Fruit fly (Drosophila melanogaster) whole organism, embryonic: ENCODE measurements around the gene CG44040.

ENCODE experiments used
- ATbp ChIP-seq: fragments of 200-800 bp; sonication (Bioruptor generic); optimal IDR thresholded peaks from 2 replicates; lab custom pipeline; 2017; ENCODE audit warnings: missing biosample characterization, mild to moderate bottlenecking, missing genetic modification characterization, missing genetic modification reagents
- Adf1 ChIP-seq: fragments of 200-800 bp; sonication (Bioruptor generic); IDR thresholded peaks from 2 replicates; pipeline ENCODE4 v1.3.6; 2022; ENCODE audit warnings: missing biosample characterization, missing genetic modification characterization
- BEAF-32 ChIP-seq: fragments of 200-800 bp; sonication (Bioruptor generic); optimal IDR thresholded peaks from 3 replicates; lab custom pipeline; 2017; ENCODE audit warnings: missing biosample characterization, missing genetic modification characterization, mild to moderate bottlenecking, moderate library complexity, missing genetic modification reagents
- Bdp1 ChIP-seq: fragments of 200-800 bp; sonication (Bioruptor generic); optimal IDR thresholded peaks from 3 replicates; lab custom pipeline; 2016; ENCODE audit warnings: missing biosample characterization, missing genetic modification characterization
- Blimp-1 ChIP-seq: fragments of 200-800 bp; sonication (Bioruptor generic); optimal IDR thresholded peaks from 3 replicates; lab custom pipeline; 2018; ENCODE audit warnings: missing biosample characterization, missing genetic modification characterization, mild to moderate bottlenecking, moderate library complexity, missing genetic modification reagents
- CG10431 ChIP-seq: fragments of 200-800 bp; sonication (Bioruptor generic); optimal IDR thresholded peaks from 3 replicates; lab custom pipeline; 2018; ENCODE audit warnings: missing biosample characterization, mild to moderate bottlenecking, missing genetic modification characterization
- CG11456 ChIP-seq: fragments of 200-800 bp; sonication (Bioruptor generic); IDR thresholded peaks from 3 replicates; pipeline ENCODE4 v1.3.6; 2022; ENCODE audit warnings: missing biosample characterization, missing genetic modification characterization
- CG12071 ChIP-seq: fragments of 200-800 bp; sonication (Bioruptor generic); optimal IDR thresholded peaks from 3 replicates; lab custom pipeline; 2018; ENCODE audit warnings: missing biosample characterization, mild to moderate bottlenecking, missing genetic modification characterization
- CG12104 ChIP-seq: fragments of 200-800 bp; sonication (Bioruptor generic); optimal IDR thresholded peaks from 3 replicates; lab custom pipeline; 2016; ENCODE audit warnings: missing biosample characterization, missing genetic modification characterization
- CG12155 ChIP-seq: fragments of 200-800 bp; sonication (Bioruptor generic); optimal IDR thresholded peaks from 3 replicates; lab custom pipeline; 2016; ENCODE audit warnings: missing biosample characterization, missing genetic modification characterization
- CG12659 ChIP-seq: fragments of 200-800 bp; sonication (Bioruptor generic); optimal IDR thresholded peaks from 3 replicates; lab custom pipeline; 2017; ENCODE audit warnings: mild to moderate bottlenecking, missing biosample characterization, missing genetic modification reagents, missing genetic modification characterization
- CG12769 ChIP-seq: fragments of 200-800 bp; sonication (Bioruptor generic); optimal IDR thresholded peaks from 2 replicates; lab custom pipeline; 2019; ENCODE audit warnings: missing biosample characterization, mild to moderate bottlenecking, missing genetic modification characterization, moderate library complexity
- CG12942 ChIP-seq: fragments of 200-800 bp; sonication (Bioruptor generic); optimal IDR thresholded peaks from 3 replicates; lab custom pipeline; 2016; ENCODE audit warnings: missing biosample characterization, missing genetic modification characterization
- CG30020 ChIP-seq: fragments of 200-800 bp; optimal IDR thresholded peaks from 2 replicates; lab custom pipeline; 2019; ENCODE audit warnings: missing biosample characterization, mild to moderate bottlenecking, missing genetic modification characterization, moderate library complexity
- CG32772 ChIP-seq: fragments of 200-800 bp; sonication (Bioruptor generic); IDR thresholded peaks from 2 replicates; pipeline ENCODE4 v1.3.6; 2022; ENCODE audit warnings: missing biosample characterization, missing genetic modification characterization
- CG34422 ChIP-seq: fragments of 200-800 bp; sonication (Bioruptor generic); IDR thresholded peaks from 3 replicates; pipeline ENCODE4 v1.3.6; 2022; ENCODE audit warnings: missing biosample characterization, missing genetic modification characterization
- CG7357 ChIP-seq: fragments of 200-800 bp; sonication (Bioruptor generic); IDR thresholded peaks from 3 replicates; pipeline ENCODE4 v1.3.6; 2022; ENCODE audit warnings: missing biosample characterization, missing genetic modification characterization
- Dbx ChIP-seq: fragments of 200-800 bp; sonication (Bioruptor generic); IDR thresholded peaks from 3 replicates; pipeline ENCODE4 v1.3.6; 2022; ENCODE audit warnings: missing biosample characterization, missing genetic modification characterization
- Eip74EF ChIP-seq, 2 experiments: fragments of 200-800 bp in 1 of 2; fragments of >200 bp in 1 of 2; sonication (Bioruptor generic) in 1 of 2; optimal IDR thresholded peaks; 2 replicates each; lab custom pipeline; 2017 to 2019; ENCODE audit warnings: missing biosample characterization in 2 of 2, missing genetic modification characterization in 2 of 2, mild to moderate bottlenecking in 1 of 2, moderate library complexity in 1 of 2
- Elba2 ChIP-seq: fragments of 200-800 bp; sonication (Bioruptor generic); optimal IDR thresholded peaks from 3 replicates; lab custom pipeline; 2016; ENCODE audit warnings: missing biosample characterization, missing genetic modification characterization
- Hey ChIP-seq: fragments of 200-800 bp; sonication (Bioruptor generic); optimal IDR thresholded peaks from 3 replicates; lab custom pipeline; 2018; ENCODE audit warnings: missing biosample characterization, mild to moderate bottlenecking, missing genetic modification characterization
- Med ChIP-seq: fragments of 200-800 bp; sonication (Bioruptor generic); peaks from one replicate; lab custom pipeline; 2016; ENCODE audit warnings: missing biosample characterization, missing genetic modification characterization, mild to moderate bottlenecking, inconsistent platforms, moderate library complexity
- Mrtf ChIP-seq: fragments of 200-800 bp; sonication (Bioruptor generic); IDR thresholded peaks from 3 replicates; pipeline ENCODE4 v1.3.6; 2022; ENCODE audit warnings: missing biosample characterization, missing genetic modification characterization
- Nf-YB ChIP-seq: fragments of 200-800 bp; sonication (Bioruptor generic); optimal IDR thresholded peaks from 3 replicates; lab custom pipeline; 2019; ENCODE audit warnings: missing biosample characterization, mild to moderate bottlenecking, missing genetic modification characterization, moderate library complexity
- Oli ChIP-seq: fragments of 200-800 bp; sonication (Bioruptor generic); optimal IDR thresholded peaks from 2 replicates; lab custom pipeline; 2018; ENCODE audit warnings: missing biosample characterization, mild to moderate bottlenecking, missing genetic modification characterization, moderate library complexity
- Pdp1 ChIP-seq, 2 experiments: fragments of 200-800 bp; sonication (Bioruptor generic); optimal IDR thresholded peaks; 3 replicates each; lab custom pipeline; 2016; ENCODE audit warnings: missing biosample characterization in 2 of 2, missing genetic modification characterization in 2 of 2, mild to moderate bottlenecking in 1 of 2, moderate library complexity in 1 of 2
- bigmax ChIP-seq: fragments of 200-800 bp; sonication (Bioruptor generic); optimal IDR thresholded peaks from 2 replicates; lab custom pipeline; 2018; ENCODE audit warnings: missing biosample characterization, mild to moderate bottlenecking, missing genetic modification characterization
- bsh ChIP-seq, 2 experiments: fragments of 200-800 bp; sonication (Bioruptor generic); optimal IDR thresholded peaks; 2 replicates each; lab custom pipeline; 2017 to 2018; ENCODE audit warnings: mild to moderate bottlenecking in 2 of 2, missing biosample characterization in 2 of 2, missing genetic modification characterization in 2 of 2, moderate library complexity in 1 of 2
- cato ChIP-seq: fragments of 200-800 bp; sonication (Bioruptor generic); optimal IDR thresholded peaks from 2 replicates; lab custom pipeline; 2016; ENCODE audit warnings: missing biosample characterization, missing genetic modification characterization, borderline replicate concordance
- cg ChIP-seq: fragments of 200-800 bp; sonication (Bioruptor generic); optimal IDR thresholded peaks from 3 replicates; lab custom pipeline; 2019; ENCODE audit warnings: missing biosample characterization, mild to moderate bottlenecking, missing genetic modification characterization, moderate library complexity
- crol ChIP-seq: fragments of 200-800 bp; sonication (Bioruptor generic); IDR thresholded peaks from 2 replicates; pipeline ENCODE4 v1.3.6; 2022; ENCODE audit warnings: missing biosample characterization, missing genetic modification characterization
- dysf ChIP-seq: fragments of 200-800 bp; sonication (Bioruptor generic); IDR thresholded peaks from 3 replicates; pipeline ENCODE4 v1.3.6; 2022; ENCODE audit warnings: missing biosample characterization, missing genetic modification characterization
- exex ChIP-seq: fragments of 200-800 bp; sonication (Bioruptor generic); optimal IDR thresholded peaks from 4 replicates; lab custom pipeline; 2018; ENCODE audit warnings: missing biosample characterization, mild to moderate bottlenecking, missing genetic modification characterization, moderate library complexity
- gem ChIP-seq: fragments of 200-800 bp; sonication (Bioruptor generic); optimal IDR thresholded peaks from 2 replicates; lab custom pipeline; 2019; ENCODE audit warnings: missing biosample characterization, mild to moderate bottlenecking, missing genetic modification characterization, moderate library complexity
- grn ChIP-seq: fragments of 200-800 bp; sonication (Bioruptor generic); optimal IDR thresholded peaks from 3 replicates; lab custom pipeline; 2017; ENCODE audit warnings: missing biosample characterization, missing genetic modification characterization
- knrl ChIP-seq: fragments of 200-800 bp; sonication (Bioruptor generic); IDR thresholded peaks from 3 replicates; pipeline ENCODE4 v1.3.6; 2022; ENCODE audit warnings: missing biosample characterization, missing genetic modification characterization; ENCODE audit not compliant: partially characterized antibody
- lilli ChIP-seq: fragments of 200-800 bp; sonication (Bioruptor generic); optimal IDR thresholded peaks from 3 replicates; lab custom pipeline; 2016; ENCODE audit warnings: missing biosample characterization, missing genetic modification characterization
- odd ChIP-seq: fragments of 200-800 bp; sonication (Bioruptor generic); optimal IDR thresholded peaks from 2 replicates; lab custom pipeline; 2017; ENCODE audit warnings: missing biosample characterization, mild to moderate bottlenecking, missing genetic modification characterization
- onecut ChIP-seq: fragments of 200-800 bp; sonication (Bioruptor generic); IDR thresholded peaks from 2 replicates; pipeline ENCODE4 v1.3.6; 2022; ENCODE audit warnings: missing biosample characterization, missing genetic modification characterization
- pum ChIP-seq: fragments of 200-800 bp; sonication (Bioruptor generic); optimal IDR thresholded peaks from 2 replicates; lab custom pipeline; 2016; ENCODE audit warnings: missing biosample characterization, missing genetic modification characterization
- pzg ChIP-seq: fragments of 200-800 bp; sonication (Bioruptor generic); optimal IDR thresholded peaks from 3 replicates; lab custom pipeline; 2018; ENCODE audit warnings: missing biosample characterization, mild to moderate bottlenecking, missing genetic modification characterization, moderate library complexity
- ro ChIP-seq: fragments of 200-800 bp; sonication (Bioruptor generic); IDR thresholded peaks from 2 replicates; pipeline ENCODE4 v1.3.6; 2022; ENCODE audit warnings: missing biosample characterization, missing genetic modification characterization
- sim ChIP-seq: fragments of 200-800 bp; sonication (Bioruptor generic); IDR thresholded peaks from 2 replicates; pipeline ENCODE4 v1.3.6; 2022; ENCODE audit warnings: missing biosample characterization, missing genetic modification characterization
- sug ChIP-seq: fragments of 200-800 bp; optimal IDR thresholded peaks from 2 replicates; lab custom pipeline; 2019; ENCODE audit warnings: missing biosample characterization, mild to moderate bottlenecking, missing genetic modification characterization, moderate library complexity
- vvl ChIP-seq: fragments of 200-800 bp; sonication (Bioruptor generic); IDR thresholded peaks from 2 replicates; pipeline ENCODE4 v1.3.6; 2022; ENCODE audit warnings: missing biosample characterization, missing genetic modification characterization

Gene CG44040

DNA sequence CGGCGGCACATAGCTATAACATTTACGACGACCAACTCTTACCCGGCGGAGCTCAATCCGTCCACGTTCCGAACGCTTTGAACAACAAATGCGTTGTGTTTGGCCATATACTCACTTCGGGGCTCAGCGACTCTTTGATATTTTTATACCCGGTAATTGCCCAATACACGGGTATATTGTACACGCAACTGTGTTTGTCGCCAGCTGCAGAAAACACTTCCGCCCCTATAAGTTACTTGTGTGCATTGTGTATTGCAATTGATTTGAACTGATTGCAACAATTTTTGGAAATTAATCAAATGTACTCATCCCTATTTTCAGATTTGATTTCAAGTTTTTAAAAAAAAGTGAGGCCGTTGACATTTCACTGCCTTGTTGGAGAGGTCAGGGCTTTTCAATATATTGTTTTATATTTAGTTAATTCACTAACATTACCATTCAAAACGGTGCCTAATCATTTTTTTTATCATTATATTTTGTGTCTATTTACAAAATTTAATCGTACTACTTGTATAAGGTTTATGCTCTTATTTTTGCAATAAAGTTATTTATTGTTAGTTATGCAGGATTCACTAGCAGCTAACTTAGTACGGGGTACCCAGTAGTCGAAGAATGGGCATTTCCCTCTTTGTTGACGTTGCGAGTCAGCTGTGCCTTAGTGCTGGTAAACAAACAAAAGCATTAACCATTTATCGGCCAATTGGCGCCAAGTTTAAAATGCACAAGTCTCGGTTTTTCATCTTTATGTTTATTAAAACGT, 22.9 kb downstream of the CG44040 start, which contains the start of gene Nagk (continued):
- TF ChIP-seq onecut (GFP tag; lab: Robert Waterston, UW) (no peak), odd (GFP tag; lab: Kevin White, UChicago) (peak; percentile 68), dysf (GFP tag; lab: Robert Waterston, UW) (peak; percentile 34; the same call in 2 of the 3 replicates), CG12659 (GFP tag; lab: Kevin White, UChicago) (peak; percentile 66), Adf1 (GFP tag; lab: Robert Waterston, UW) (peak; percentile 31; the same call in 1 of the 2 replicates), gem (tag; lab: Kevin White, UChicago) (peak; percentile 73), Eip74EF (GFP tag; optimal IDR thresholded peaks at IDR 0.05; lab: Kevin White, UChicago) (peak in 1 of 2 experiments; percentile 79), CG12155 (GFP tag; lab: Kevin White, UChicago) (peak; percentile 43), BEAF-32 (GFP tag; lab: Kevin White, UChicago) (peak; percentile 14), Bdp1 (GFP tag; lab: Kevin White, UChicago) (no peak), CG34422 (peak; percentile 19; the same call in 1 of the 3 replicates), CG12071 (GFP tag; lab: Kevin White, UChicago) (peak; percentile 4), CG7357 (GFP tag; lab: Robert Waterston, UW) (no peak)

dm6 chr3R:15345198-15346017, 25.2 kb downstream of the CG44040 start:
- TF ChIP-seq Hey (tag; lab: Kevin White, UChicago) (no peak), knrl (no peak), Pdp1 (GFP tag; optimal IDR thresholded peaks at IDR 0.05; lab: Kevin White, UChicago) (peak in 1 of 2 experiments; percentile 52), CG32772 (no peak), Elba2 (GFP tag; lab: Kevin White, UChicago) (peak; percentile 83), ro (GFP tag; lab: Robert Waterston, UW) (no peak), Blimp-1 (GFP tag; lab: Kevin White, UChicago) (peak; percentile 98), Oli (tag; lab: Kevin White, UChicago) (no peak), ATbp (no peak), CG11456 (GFP tag; lab: Robert Waterston, UW) (no peak), bigmax (no peak), CG12104 (GFP tag; lab: Kevin White, UChicago) (no peak), CG12942 (GFP tag; lab: Kevin White, UChicago) (no peak), Nf-YB (GFP tag; lab: Kevin White, UChicago) (no peak), pzg (GFP tag; lab: Kevin White, UChicago) (no peak), gem (tag; lab: Kevin White, UChicago) (no peak), pum (no peak), Med (GFP tag; lab: Kevin White, UChicago) (peak; percentile 3), vvl (no peak), exex (peak; percentile 3), lilli (GFP tag; lab: Kevin White, UChicago) (no peak), crol (GFP tag; lab: Robert Waterston, UW) (no peak), CG12769 (tag; lab: Kevin White, UChicago) (peak; percentile 31), cato (GFP tag; lab: Kevin White, UChicago) (no peak), CG12155 (GFP tag; lab: Kevin White, UChicago) (no peak), bsh (GFP tag; optimal IDR thresholded peaks at IDR 0.05; lab: Kevin White, UChicago) (no peak), sug (tag; lab: Kevin White, UChicago) (peak; percentile 22), cg (GFP tag; lab: Kevin White, UChicago) (peak; percentile 76), CG30020 (no peak), sim (GFP tag; lab: Robert Waterston, UW) (0 out of 2 replicates have a peak, but pooled peaks have one; percentile 7), CG10431 (GFP tag; lab: Kevin White, UChicago) (peak; percentile 85), grn (GFP tag; lab: Kevin White, UChicago) (peak; percentile 80), Mrtf (GFP tag; lab: Robert Waterston, UW) (no peak), Dbx (no peak), BEAF-32 (GFP tag; lab: Kevin White, UChicago) (no peak)
